Fruit fly (Drosophila melanogaster): Measurements from ENCODE around the gene CG17834.

The CG17834 gene

dm6 chr2L:8543731-8544359 is 14.9 kb downstream of the CG17834 start (continued):
- no peak for TF ChIP-seq kah (GFP tag; optimal IDR thresholded peaks at IDR 0.05)
- no peak for TF ChIP-seq CoRest (tag; optimal IDR thresholded peaks at IDR 0.05)
- TF ChIP-seq btn (GFP tag; optimal IDR thresholded peaks at IDR 0.05) = no peak
- TF ChIP-seq ham (GFP tag; IDR thresholded peaks at IDR 0.05) = no peak
- no peak for TF ChIP-seq CG2116 (GFP tag; optimal IDR thresholded peaks at IDR 0.05)
- no peak for TF ChIP-seq Chrac-16 (GFP tag; optimal IDR thresholded peaks at IDR 0.05)
- TF ChIP-seq zen2 (GFP tag; IDR thresholded peaks at IDR 0.05; ENCODE audit: partially characterized antibody) = no peak
- TF ChIP-seq Sry-β (GFP tag; optimal IDR thresholded peaks at IDR 0.05) = no peak
- no peak for TF ChIP-seq her (GFP tag; optimal IDR thresholded peaks at IDR 0.05)
- TF ChIP-seq CG31365 (tag; optimal IDR thresholded peaks at IDR 0.05) = no peak
- no peak for TF ChIP-seq ase (GFP tag; IDR thresholded peaks at IDR 0.05)
- TF ChIP-seq CG18011 (GFP tag; optimal IDR thresholded peaks at IDR 0.05) = no peak
- peak; percentile 24; the same call in 1 of the 2 replicates for TF ChIP-seq MBD-R2 (GFP tag; IDR thresholded peaks at IDR 0.05)
- no peak for TF ChIP-seq CG10565 (GFP tag; optimal IDR thresholded peaks at IDR 0.05)
- no peak for TF ChIP-seq CG32532 (GFP tag; IDR thresholded peaks at IDR 0.05)
- no peak for TF ChIP-seq knrl (GFP tag; IDR thresholded peaks at IDR 0.05; ENCODE audit: partially characterized antibody)
- no peak for TF ChIP-seq CG15696 (tag; optimal IDR thresholded peaks at IDR 0.05)
- no peak for TF ChIP-seq Ravus (GFP tag; IDR thresholded peaks at IDR 0.05)
- TF ChIP-seq CG32772 (GFP tag; IDR thresholded peaks at IDR 0.05) = no peak
- TF ChIP-seq Hmr (GFP tag; optimal IDR thresholded peaks at IDR 0.05) = no peak
- no peak for TF ChIP-seq Nf-YA (GFP tag; IDR thresholded peaks at IDR 0.05)
- TF ChIP-seq CG10543 (GFP tag; optimal IDR thresholded peaks at IDR 0.05) = no peak
- TF ChIP-seq corto (GFP tag; optimal IDR thresholded peaks at IDR 0.05) = no peak
- TF ChIP-seq luna (GFP tag; optimal IDR thresholded peaks at IDR 0.05) = no peak
- no peak for TF ChIP-seq amos (GFP tag; IDR thresholded peaks at IDR 0.05; ENCODE audit: partially characterized antibody)
- TF ChIP-seq CG1233 (GFP tag; optimal IDR thresholded peaks at IDR 0.05) = no peak
- TF ChIP-seq ATbp (GFP tag; optimal IDR thresholded peaks at IDR 0.05) = no peak
- TF ChIP-seq sug (tag; optimal IDR thresholded peaks at IDR 0.05) = no peak
- no peak for TF ChIP-seq CG17361 (GFP tag; IDR thresholded peaks at IDR 0.05)
- peak; percentile 27; the same call in 1 of the 2 replicates for TF ChIP-seq bbx (GFP tag; IDR thresholded peaks at IDR 0.05; ENCODE audit: partially characterized antibody)
- no peak for TF ChIP-seq bcd (GFP tag; optimal IDR thresholded peaks at IDR 0.05)
- TF ChIP-seq Sry-δ (GFP tag; optimal IDR thresholded peaks at IDR 0.05) = no peak
- TF ChIP-seq danr (GFP tag; IDR thresholded peaks at IDR 0.05) = no peak
- no peak for TF ChIP-seq wek (GFP tag; optimal IDR thresholded peaks at IDR 0.05)
- TF ChIP-seq CG8359 (GFP tag; optimal IDR thresholded peaks at IDR 0.05; ENCODE audit: borderline replicate concordance) = no peak
- no peak for TF ChIP-seq ash1 (GFP tag; optimal IDR thresholded peaks at IDR 0.05)
- TF ChIP-seq CkIIα-i1 (GFP tag; IDR thresholded peaks at IDR 0.05) = no peak
- TF ChIP-seq bowl (GFP tag; IDR thresholded peaks at IDR 0.05) = no peak
- no peak for TF ChIP-seq D (optimal IDR thresholded peaks at IDR 0.05)
- TF ChIP-seq D (GFP tag; optimal IDR thresholded peaks at IDR 0.05) = no peak
- TF ChIP-seq Xrp1 (GFP tag; IDR thresholded peaks at IDR 0.05) = no peak
- TF ChIP-seq fru (optimal IDR thresholded peaks at IDR 0.05) = no peak
- TF ChIP-seq crc (GFP tag; optimal IDR thresholded peaks at IDR 0.05) = no peak
- TF ChIP-seq sob (GFP tag; IDR thresholded peaks at IDR 0.05) = no peak
- no peak for TF ChIP-seq CG2129 (GFP tag; IDR thresholded peaks at IDR 0.05; ENCODE audit: partially characterized antibody)
- TF ChIP-seq CG4617 (GFP tag; optimal IDR thresholded peaks at IDR 0.05; ENCODE audit: borderline replicate concordance) = no peak
- no peak for TF ChIP-seq Xbp1 (GFP tag; optimal IDR thresholded peaks at IDR 0.05)
- TF ChIP-seq E2f1 (GFP tag; IDR thresholded peaks at IDR 0.05) = no peak
- TF ChIP-seq Dip3 (GFP tag; optimal IDR thresholded peaks at IDR 0.05) = no peak
- TF ChIP-seq z (GFP tag; IDR thresholded peaks at IDR 0.05) = peak; percentile 86
- TF ChIP-seq CG12942 (GFP tag; optimal IDR thresholded peaks at IDR 0.05) = no peak
